Fruit fly (Drosophila melanogaster): Measurements from ENCODE around the gene Wdr24.

Wdr24 gene

DNA sequence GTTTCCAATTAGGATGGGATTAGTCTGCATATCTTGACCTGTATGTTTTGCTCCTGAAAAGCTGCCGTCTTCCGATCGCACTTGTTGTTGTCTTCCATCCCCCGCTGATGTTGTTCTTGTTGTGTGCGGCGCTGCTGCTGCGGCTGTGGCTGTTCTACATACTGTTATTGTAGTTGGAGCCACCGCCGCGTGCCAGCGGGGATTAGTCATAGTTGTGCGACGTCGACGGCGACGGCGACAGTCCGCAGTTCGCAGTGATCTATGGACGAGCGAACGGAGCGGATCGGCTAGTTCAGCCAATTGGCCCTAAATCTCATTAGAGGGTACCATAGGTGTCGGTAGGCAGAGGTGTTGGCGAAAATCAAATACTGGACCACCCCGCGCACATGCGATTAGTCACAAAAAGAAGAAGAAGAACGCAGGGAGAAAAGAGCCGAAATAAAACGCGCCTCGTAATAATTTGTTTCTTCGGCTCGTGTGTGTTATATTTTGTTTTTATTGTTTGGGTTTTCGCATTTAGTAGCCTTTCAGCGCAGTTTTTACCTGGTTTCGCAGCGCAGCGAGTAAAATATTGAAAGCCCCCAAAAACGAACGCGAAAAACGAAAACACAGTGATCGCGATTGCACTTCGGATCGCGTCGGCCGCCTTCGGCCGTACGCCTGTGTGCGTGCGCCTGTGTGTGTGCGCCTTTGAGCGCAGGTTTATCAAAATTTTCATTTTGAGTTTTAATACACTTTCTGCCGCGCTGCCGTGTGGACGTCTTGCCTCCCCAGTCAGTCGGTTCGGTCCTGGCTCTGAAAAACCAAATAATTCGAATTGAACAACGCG, 20.6 kb upstream of the Wdr24 start, which contains the start of gene kay (continued):
- TF ChIP-seq Elba2 (GFP tag; optimal IDR thresholded peaks at IDR 0.05) (no peak), pan (optimal IDR thresholded peaks at IDR 0.05) (no peak), pan (GFP tag; optimal IDR thresholded peaks at IDR 0.05 in 1 of 2, IDR thresholded peaks at IDR 0.05 in 1 of 2) (peak in 1 of 2 experiments; percentile 36), tx (GFP tag; optimal IDR thresholded peaks at IDR 0.05) (no peak), CG4360 (GFP tag; IDR thresholded peaks at IDR 0.05) (peak; percentile 17; the same call in 1 of the 2 replicates), p53 (GFP tag; optimal IDR thresholded peaks at IDR 0.05) (no peak), peb (GFP tag; IDR thresholded peaks at IDR 0.05) (no peak), slbo (GFP tag; IDR thresholded peaks at IDR 0.05) (peak; percentile 25; the same call in 1 of the 2 replicates), CG7372 (GFP tag; IDR thresholded peaks at IDR 0.05) (no peak), CG9215 (GFP tag; IDR thresholded peaks at IDR 0.05) (no peak), fd102C (GFP tag; optimal IDR thresholded peaks at IDR 0.05) (no peak), CG13894 (tag; optimal IDR thresholded peaks at IDR 0.05) (no peak), Xrp1 (GFP tag; IDR thresholded peaks at IDR 0.05) (no peak), nau (GFP tag; optimal IDR thresholded peaks at IDR 0.05) (no peak), sd (tag; optimal IDR thresholded peaks at IDR 0.05) (peak; percentile 72), Opbp (GFP tag; IDR thresholded peaks at IDR 0.05; ENCODE audit: partially characterized antibody) (no peak), CG33213 (GFP tag; optimal IDR thresholded peaks at IDR 0.05) (no peak), amos (GFP tag; IDR thresholded peaks at IDR 0.05; ENCODE audit: partially characterized antibody) (0 out of 2 replicates have a peak, but pooled peaks have one; percentile 10), Fer3 (tag; optimal IDR thresholded peaks at IDR 0.05) (no peak), trh (GFP tag; optimal IDR thresholded peaks at IDR 0.05) (no peak), CG11504 (tag; optimal IDR thresholded peaks at IDR 0.05) (no peak), CG18476 (GFP tag; optimal IDR thresholded peaks at IDR 0.05) (no peak), CG16779 (GFP tag; IDR thresholded peaks at IDR 0.05) (no peak), Atf-2 (GFP tag; optimal IDR thresholded peaks at IDR 0.05) (no peak), CG5180 (GFP tag; optimal IDR thresholded peaks at IDR 0.05) (no peak), Ravus (GFP tag; IDR thresholded peaks at IDR 0.05) (no peak), chinmo (GFP tag; IDR thresholded peaks at IDR 0.05; ENCODE audit: partially characterized antibody) (0 out of 4 replicates have a peak, but pooled peaks have one; percentile 47), tin (GFP tag; optimal IDR thresholded peaks at IDR 0.05) (no peak), sc (optimal IDR thresholded peaks at IDR 0.05) (no peak), sc (GFP tag; optimal IDR thresholded peaks at IDR 0.05) (no peak), crc (GFP tag; optimal IDR thresholded peaks at IDR 0.05) (no peak), NFAT (GFP tag; IDR thresholded peaks at IDR 0.05) (no peak), E2f2 (GFP tag; IDR thresholded peaks at IDR 0.05) (no peak), Abd-B (GFP tag; optimal IDR thresholded peaks at IDR 0.05) (no peak), Fer2 (tag; optimal IDR thresholded peaks at IDR 0.05) (no peak), Doc3 (GFP tag; IDR thresholded peaks at IDR 0.05; ENCODE audit: partially characterized antibody) (no peak), ewg (GFP tag; optimal IDR thresholded peaks at IDR 0.05) (no peak), CG4707 (GFP tag; optimal IDR thresholded peaks at IDR 0.05) (no peak), CG4282 (GFP tag; optimal IDR thresholded peaks at IDR 0.05) (no peak), CG15479 (GFP tag; optimal IDR thresholded peaks at IDR 0.05) (peak; percentile 57), sr (GFP tag; IDR thresholded peaks at IDR 0.05) (no peak), CG11398 (GFP tag; optimal IDR thresholded peaks at IDR 0.05) (no peak), CG43689 (GFP tag; IDR thresholded peaks at IDR 0.05) (no peak), CG1647 (GFP tag; optimal IDR thresholded peaks at IDR 0.05) (no peak), grau (tag; optimal IDR thresholded peaks at IDR 0.05) (no peak), lab (GFP tag; optimal IDR thresholded peaks at IDR 0.05) (no peak), Bgb (GFP tag; IDR thresholded peaks at IDR 0.05; ENCODE audit: partially characterized antibody) (peak; percentile 33; the same call in 1 of the 2 replicates), CG7839 (tag; optimal IDR thresholded peaks at IDR 0.05) (no peak), zen (tag; optimal IDR thresholded peaks at IDR 0.05) (peak; percentile 25)
